Worm (Caenorhabditis elegans) whole organism, L1 larva: Measurements from ENCODE around the gene Y57E12B.11.
A peak's percentile ranks its signal among the peaks of the same experiment; 100 is the strongest.

Experiments used
- C04F5.9 ChIP-seq: sonication (generic microtip); optimal IDR thresholded peaks from 2 replicates; lab custom pipeline; 2016; ENCODE audit warnings: missing genetic modification characterization, missing compliant biosample characterization
- Y116A8C.19 ChIP-seq: sonication (generic microtip); optimal IDR thresholded peaks from 2 replicates; lab custom pipeline; 2016; ENCODE audit warnings: missing compliant biosample characterization, missing genetic modification characterization, borderline replicate concordance
- aly-2 ChIP-seq: fragments of 150-350 bp; optimal IDR thresholded peaks from 2 replicates; lab custom pipeline; 2014; ENCODE audit warnings: missing biosample characterization, missing genetic modification characterization
- ceh-63 ChIP-seq: fragments of 200-800 bp; sonication (Bioruptor generic); optimal IDR thresholded peaks from 2 replicates; lab custom pipeline; 2018; ENCODE audit warnings: mild to moderate bottlenecking, missing genetic modification characterization, missing compliant biosample characterization
- ceh-8 ChIP-seq: fragments of 200-800 bp; sonication (Bioruptor generic); optimal IDR thresholded peaks from 2 replicates; lab custom pipeline; 2018; ENCODE audit warnings: mild to moderate bottlenecking, missing genetic modification characterization, moderate library complexity, missing compliant biosample characterization
- ceh-82 ChIP-seq, 3 experiments: fragments of 150-350 bp in 1 of 3; sonication (generic microtip) in 2 of 3; optimal IDR thresholded peaks; 2 replicates each; lab custom pipeline; 2014 to 2017; ENCODE audit warnings: missing biosample characterization in 3 of 3, missing genetic modification characterization in 3 of 3
- ces-1 ChIP-seq: fragments of 150-350 bp; optimal IDR thresholded peaks from 2 replicates; lab custom pipeline; 2014; ENCODE audit warnings: missing biosample characterization, missing genetic modification reagents, missing genetic modification characterization
- efl-1 ChIP-seq, 4 experiments: fragments of 150-350 bp; optimal IDR thresholded peaks in 3 of 4; peaks in 1 of 4; 1 replicate in 1 of 4; 2 replicates in 3 of 4; lab custom pipeline; 2014; ENCODE audit warnings: missing biosample characterization in 2 of 4, missing genetic modification characterization in 2 of 4, missing genetic modification reagents in 2 of 4
- egl-13 ChIP-seq: sonication (generic microtip); optimal IDR thresholded peaks from 2 replicates; lab custom pipeline; 2016; ENCODE audit warnings: missing genotype, missing genetic modification reagents, missing genetic modification characterization, missing compliant biosample characterization
- elt-3 ChIP-seq, 6 experiments: fragments of 150-350 bp in 1 of 6; sonication (generic microtip); optimal IDR thresholded peaks; 2 replicates each; lab custom pipeline; 2017 to 2018; ENCODE audit warnings: missing biosample characterization in 6 of 6, missing genetic modification characterization in 6 of 6, inconsistent platforms in 1 of 6
- ets-5 ChIP-seq: fragments of 200-800 bp; sonication (Bioruptor generic); IDR thresholded peaks from 2 replicates; pipeline ENCODE4 v1.3.6; 2022; ENCODE audit warnings: missing genetic modification characterization, missing compliant biosample characterization
- fkh-4 ChIP-seq: sonication (generic microtip); optimal IDR thresholded peaks from 2 replicates; lab custom pipeline; 2016; ENCODE audit warnings: missing compliant biosample characterization, missing genetic modification characterization, borderline replicate concordance
- fkh-8 ChIP-seq: sonication (generic microtip); optimal IDR thresholded peaks from 2 replicates; lab custom pipeline; 2016; ENCODE audit warnings: mild to moderate bottlenecking, missing genetic modification characterization, missing compliant biosample characterization
- fos-1 ChIP-seq: fragments of 150-350 bp; optimal IDR thresholded peaks from 2 replicates; lab custom pipeline; 2014; ENCODE audit warnings: missing biosample characterization, missing genetic modification characterization
- hlh-17 ChIP-seq: fragments of 200-800 bp; sonication (Bioruptor generic); optimal IDR thresholded peaks from 2 replicates; lab custom pipeline; 2018; ENCODE audit warnings: missing genetic modification characterization, mild to moderate bottlenecking, missing compliant biosample characterization, moderate library complexity, borderline replicate concordance
- hpl-2 ChIP-seq: fragments of 150-350 bp; optimal IDR thresholded peaks from 2 replicates; lab custom pipeline; 2014; ENCODE audit warnings: missing biosample characterization, missing genetic modification reagents, missing genetic modification characterization
- lin-13 ChIP-seq: fragments of 150-350 bp; optimal IDR thresholded peaks from 2 replicates; lab custom pipeline; 2014; ENCODE audit warnings: missing biosample characterization, missing genetic modification reagents, missing genetic modification characterization
- lin-39 ChIP-seq: fragments of 150-350 bp; optimal IDR thresholded peaks from 2 replicates; lab custom pipeline; 2014; ENCODE audit warnings: missing biosample characterization, missing genetic modification reagents, missing genetic modification characterization
- lsy-2 ChIP-seq, 2 experiments: fragments of 150-350 bp; optimal IDR thresholded peaks; 2 replicates each; lab custom pipeline; 2014; ENCODE audit warnings: missing biosample characterization in 2 of 2, missing genetic modification characterization in 2 of 2
- mab-9 ChIP-seq: fragments of 200-800 bp; sonication (Bioruptor generic); IDR thresholded peaks from 2 replicates; pipeline ENCODE4 v1.3.6; 2022; ENCODE audit warnings: missing genetic modification reagents, missing genetic modification characterization, missing compliant biosample characterization
- mep-1 ChIP-seq: fragments of 150-350 bp; optimal IDR thresholded peaks from 2 replicates; lab custom pipeline; 2014; ENCODE audit warnings: missing biosample characterization, missing genetic modification characterization
- nhr-11 ChIP-seq: fragments of 150-350 bp; optimal IDR thresholded peaks from 2 replicates; lab custom pipeline; 2014; ENCODE audit warnings: missing biosample characterization, missing genetic modification characterization
- nhr-47 ChIP-seq: sonication (generic microtip); optimal IDR thresholded peaks from 2 replicates; lab custom pipeline; 2016; ENCODE audit warnings: mild to moderate bottlenecking, missing genetic modification characterization, moderate library complexity, missing compliant biosample characterization
- nhr-85 ChIP-seq: sonication (generic microtip); peaks from one replicate; lab custom pipeline; 2016; ENCODE audit warnings: missing genetic modification characterization, inconsistent platforms, missing compliant biosample characterization
- pax-3 ChIP-seq: fragments of 200-800 bp; sonication (Bioruptor generic); optimal IDR thresholded peaks from 2 replicates; lab custom pipeline; 2018; ENCODE audit warnings: mild to moderate bottlenecking, missing genetic modification characterization, moderate library complexity, missing compliant biosample characterization
- snu-23 ChIP-seq: sonication (generic microtip); optimal IDR thresholded peaks from 2 replicates; lab custom pipeline; 2016; ENCODE audit warnings: missing genetic modification characterization, missing compliant biosample characterization
- sptf-1 ChIP-seq: fragments of 150-350 bp; optimal IDR thresholded peaks from 2 replicates; lab custom pipeline; 2014; ENCODE audit warnings: missing biosample characterization, missing genetic modification characterization
- sup-37 ChIP-seq: fragments of 200-800 bp; sonication (Bioruptor generic); optimal IDR thresholded peaks from 2 replicates; lab custom pipeline; 2018; ENCODE audit warnings: mild to moderate bottlenecking, missing genetic modification characterization, missing compliant biosample characterization
- swsn-7 ChIP-seq: sonication (generic microtip); optimal IDR thresholded peaks from 2 replicates; lab custom pipeline; 2016; ENCODE audit warnings: missing genetic modification characterization, missing compliant biosample characterization
- unc-30 ChIP-seq: sonication (generic microtip); optimal IDR thresholded peaks from 2 replicates; lab custom pipeline; 2017; ENCODE audit warnings: missing biosample characterization, missing genetic modification characterization
- unc-86 ChIP-seq: sonication (generic microtip); optimal IDR thresholded peaks from 2 replicates; lab custom pipeline; 2016; ENCODE audit warnings: missing genetic modification characterization, missing compliant biosample characterization
- unc-98 ChIP-seq: fragments of 200-800 bp; sonication (Bioruptor generic); IDR thresholded peaks from 2 replicates; pipeline ENCODE4 v1.3.6; 2022; ENCODE audit warnings: missing genetic modification characterization, missing compliant biosample characterization
- vab-15 ChIP-seq: sonication (generic microtip); optimal IDR thresholded peaks from 2 replicates; lab custom pipeline; 2017; ENCODE audit warnings: missing genotype, mild to moderate bottlenecking, missing genetic modification characterization, missing compliant biosample characterization

Y57E12B.11 gene

DNA sequence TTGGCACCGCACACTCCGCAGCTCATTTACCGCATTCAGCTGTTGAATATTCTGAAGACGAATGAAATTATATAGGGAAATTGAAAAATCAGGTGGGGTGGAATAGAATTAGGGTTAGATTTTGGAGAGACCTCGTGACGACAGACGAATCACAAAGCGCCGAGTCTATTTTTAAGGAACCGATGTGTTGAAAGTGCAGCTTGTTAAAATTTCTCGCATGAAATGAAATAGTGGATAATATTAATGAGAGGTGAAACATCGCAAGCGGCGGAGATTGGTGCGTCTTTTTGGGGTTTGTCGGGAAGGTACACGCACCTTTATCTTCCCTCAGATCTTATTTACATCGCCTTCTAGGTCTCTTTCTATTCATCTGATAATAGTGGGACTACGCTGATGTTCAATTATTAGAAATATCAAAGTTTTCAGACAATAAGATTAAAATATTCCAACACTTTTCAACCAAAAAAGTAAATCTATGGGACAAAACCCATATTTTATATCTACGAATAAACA, 40.0 kb upstream of the Y57E12B.11 start, which contains the start of gene nhr-140:
nhr-140 (minus strand) TSS at position 51 of the 513 bp plus-strand sequence.
- TF ChIP-seq ces-1 (no peak), fkh-8 (peak; percentile 21), sup-37 (GFP tag; lab: Kevin White, UChicago) (no peak), ets-5 (GFP tag; lab: Robert Waterston, UW) (no peak), efl-1 (optimal IDR thresholded peaks at IDR 0.05; lab: Kevin White, UChicago) (no peak), efl-1 (GFP tag; optimal IDR thresholded peaks at IDR 0.05 in 1 of 2; lab: Kevin White, UChicago) (peak in 1 of 2 experiments; percentile 1), nhr-85 (tag; lab: Kevin White, UChicago) (peak; percentile 60), swsn-7 (tag; lab: Kevin White, UChicago) (no peak), ceh-8 (no peak)
- TF ChIP-seq, all 84 proteins: peak for 3

DNA sequence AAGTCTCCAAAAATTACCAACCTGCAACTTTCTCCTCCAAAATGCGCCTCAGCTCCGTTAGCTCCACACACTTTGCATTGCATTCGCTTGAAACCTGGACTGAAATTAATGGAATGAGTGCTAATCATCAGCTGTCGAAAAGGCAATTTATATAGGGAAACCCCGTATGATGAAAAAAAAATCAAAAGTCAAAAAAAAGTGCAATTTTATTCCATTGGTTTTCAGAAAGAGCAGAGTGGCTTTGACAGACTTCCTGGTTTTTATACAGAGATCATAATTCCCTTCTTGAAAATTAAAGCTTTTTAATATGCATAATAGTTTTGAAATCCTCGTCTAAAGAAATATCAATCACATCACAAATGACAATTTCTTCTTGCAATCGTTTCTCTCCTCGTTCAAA, 38.0 kb upstream of the Y57E12B.11 start, which contains the start of gene nhr-139:
nhr-139 (minus strand) TSS at position 101 of the 400 bp plus-strand sequence.
- TF ChIP-seq lsy-2 (tag; optimal IDR thresholded peaks at IDR 0.05; lab: Kevin White, UChicago) (no peak), snu-23 (GFP tag; lab: Kevin White, UChicago) (no peak), unc-30 (no peak), nhr-47 (tag; lab: Kevin White, UChicago) (no peak), mab-9 (no peak), fkh-4 (tag; lab: Kevin White, UChicago) (no peak), lin-13 (no peak), hlh-17 (GFP tag; lab: Kevin White, UChicago) (no peak), unc-86 (tag; lab: Kevin White, UChicago) (no peak), ceh-63 (GFP tag; lab: Kevin White, UChicago) (no peak), nhr-11 (tag; lab: Kevin White, UChicago) (no peak), pax-3 (tag; lab: Kevin White, UChicago) (no peak), ces-1 (no peak), fos-1 (tag; lab: Kevin White, UChicago) (no peak), egl-13 (no peak), nhr-85 (tag; lab: Kevin White, UChicago) (no peak), hpl-2 (GFP tag; lab: Kevin White, UChicago) (no peak), unc-98 (no peak), ceh-82 (tag; optimal IDR thresholded peaks at IDR 0.05; lab: Kevin White, UChicago) (no peak)

DNA sequence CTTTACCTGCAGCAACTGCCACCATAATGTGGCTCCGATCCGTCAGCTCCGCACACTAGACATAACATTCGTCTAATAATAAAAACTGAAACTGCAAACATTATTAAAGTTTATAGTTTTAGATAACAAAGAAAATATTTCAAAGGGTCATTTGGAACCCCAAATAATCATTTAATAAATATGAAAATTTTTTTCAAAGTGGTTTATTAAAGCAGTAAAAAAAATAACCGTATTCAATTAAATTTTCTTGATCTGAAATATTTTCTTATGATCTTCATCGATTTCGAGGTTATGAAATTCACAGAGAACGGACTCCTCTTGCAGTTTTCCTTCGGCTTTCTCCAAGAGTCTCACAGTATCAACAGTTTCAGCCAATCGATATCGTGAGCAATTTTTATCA, 36.3 kb upstream of the Y57E12B.11 start, which contains the start of gene nhr-163:
nhr-163 (minus strand) TSS at position 101 of the 400 bp plus-strand sequence.
- TF ChIP-seq fkh-4 (tag; lab: Kevin White, UChicago) (no peak), aly-2 (tag; lab: Kevin White, UChicago) (no peak), sptf-1 (tag; lab: Kevin White, UChicago) (no peak), Y116A8C.19 (tag; lab: Kevin White, UChicago) (no peak), vab-15 (tag; lab: Kevin White, UChicago) (no peak), efl-1 (optimal IDR thresholded peaks at IDR 0.05; lab: Kevin White, UChicago) (no peak), efl-1 (GFP tag; optimal IDR thresholded peaks at IDR 0.05 in 1 of 2; lab: Kevin White, UChicago) (no peak), C04F5.9 (tag; lab: Kevin White, UChicago) (no peak), lin-39 (tag; lab: Kevin White, UChicago) (no peak), elt-3 (tag; optimal IDR thresholded peaks at IDR 0.05; lab: Kevin White, UChicago) (no peak), nhr-11 (tag; lab: Kevin White, UChicago) (no peak), mep-1 (tag; lab: Kevin White, UChicago) (no peak)

DNA sequence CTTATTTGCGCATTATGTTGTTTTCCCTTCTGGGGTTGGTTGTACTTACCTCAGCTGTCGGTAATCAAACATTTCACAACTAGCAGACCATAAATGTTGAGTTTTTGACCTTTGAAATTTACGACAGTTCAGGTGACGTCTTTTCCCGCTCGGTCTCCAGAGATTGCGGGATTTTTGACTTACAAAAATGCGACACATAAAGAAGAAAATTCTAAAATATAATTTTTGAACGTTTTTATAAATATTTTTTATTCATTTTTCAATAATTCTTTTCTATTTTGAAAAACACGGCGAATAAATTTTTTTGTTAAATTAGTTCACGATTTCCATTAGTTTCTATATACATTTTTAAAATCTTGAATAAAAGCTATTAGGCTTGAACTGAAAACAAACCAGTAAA, 33.1 kb upstream of the Y57E12B.11 start, which contains the start of gene nhr-161:
nhr-161 (minus strand) TSS at position 101 of the 400 bp plus-strand sequence.
- TF ChIP-seq swsn-7 (tag; lab: Kevin White, UChicago): no peak
- TF ChIP-seq unc-30: no peak
- no peak for TF ChIP-seq ceh-8
- TF ChIP-seq, all 84 proteins: peak for 0
